Worm (Caenorhabditis elegans) whole organism, late embryonic: ENCODE results near the gene dhcr-24.

Source experiments
- ama-1 ChIP-seq: fragments of 150-350 bp; optimal IDR thresholded peaks from 2 replicates; lab custom pipeline; 2014
- ceh-9 ChIP-seq: sonication (generic microtip); optimal IDR thresholded peaks from 2 replicates; lab custom pipeline; 2016; ENCODE audit warnings: mild to moderate bottlenecking, missing genetic modification characterization, inconsistent platforms, missing compliant biosample characterization
- hlh-30 ChIP-seq: sonication (generic microtip); optimal IDR thresholded peaks from 2 replicates; lab custom pipeline; 2017; ENCODE audit warnings: antibody characterized with exemption, missing genetic modification characterization, missing compliant biosample characterization; ENCODE audit not compliant: insufficient read depth

- no peak for TF ChIP-seq ama-1 (lab: Kevin White, UChicago)
- no peak for TF ChIP-seq ceh-9 (tag; lab: Kevin White, UChicago)
- TF ChIP-seq hlh-30 (tag; lab: Kevin White, UChicago), result no peak
Observed at ce11 chrX:2552210-2552674, 11.7 kb downstream of the dhcr-24 start, which contains the start of gene aat-3.
